Fruit fly (Drosophila melanogaster): Measurements from ENCODE around the gene Boh2.

Boh2 gene

dm6 chr2L:11200734-11201133 is 21.9 kb downstream of the Boh2 start (continued):
- TF ChIP-seq CG3919 (GFP tag; optimal IDR thresholded peaks at IDR 0.05), result no peak
- TF ChIP-seq CG11762 (GFP tag; optimal IDR thresholded peaks at IDR 0.05; ENCODE audit: insufficient read depth), result no peak
- TF ChIP-seq CG6276 (GFP tag; optimal IDR thresholded peaks at IDR 0.05), result peak; percentile 4
- no peak for TF ChIP-seq Eip75B (GFP tag; optimal IDR thresholded peaks at IDR 0.05)
- TF ChIP-seq Ets21C (GFP tag; optimal IDR thresholded peaks at IDR 0.05), result no peak
- TF ChIP-seq CG4318 (GFP tag; optimal IDR thresholded peaks at IDR 0.05), result no peak
- no peak for TF ChIP-seq pdm3 (GFP tag; optimal IDR thresholded peaks at IDR 0.05)
- TF ChIP-seq CG9139 (GFP tag; optimal IDR thresholded peaks at IDR 0.05), result no peak
- no peak for TF ChIP-seq CG10669 (GFP tag; optimal IDR thresholded peaks at IDR 0.05)
- TF ChIP-seq vri (GFP tag; optimal IDR thresholded peaks at IDR 0.05), result no peak
- no peak for TF ChIP-seq Eip93F (GFP tag; optimal IDR thresholded peaks at IDR 0.05)
- no peak for TF ChIP-seq CG31627 (GFP tag; optimal IDR thresholded peaks at IDR 0.05)
- 0 out of 3 replicates have a peak, but pooled peaks have one; percentile 36 for TF ChIP-seq CG6163 (GFP tag; IDR thresholded peaks at IDR 0.05)
- no peak for TF ChIP-seq CG1621 (tag; optimal IDR thresholded peaks at IDR 0.05)
- TF ChIP-seq lz (GFP tag; optimal IDR thresholded peaks at IDR 0.05), result no peak
- TF ChIP-seq CG7368 (GFP tag; optimal IDR thresholded peaks at IDR 0.05), result no peak
- TF ChIP-seq Blimp-1 (GFP tag; optimal IDR thresholded peaks at IDR 0.05), result no peak
- TF ChIP-seq Sox102F (GFP tag; optimal IDR thresholded peaks at IDR 0.05), result no peak
- no peak for TF ChIP-seq CG11294 (GFP tag; IDR thresholded peaks at IDR 0.05)

- peak; percentile 12 for TF ChIP-seq CG10631 (GFP tag; optimal IDR thresholded peaks at IDR 0.05)
- TF ChIP-seq ss (GFP tag; optimal IDR thresholded peaks at IDR 0.05), result no peak
- TF ChIP-seq CG32006 (GFP tag; optimal IDR thresholded peaks at IDR 0.05), result peak; percentile 18
- peak; percentile 21; the same call in 1 of the 3 replicates for TF ChIP-seq eg (GFP tag; IDR thresholded peaks at IDR 0.05)
- peak; percentile 15 for TF ChIP-seq CG3032 (tag; optimal IDR thresholded peaks at IDR 0.05)
- TF ChIP-seq CG31627 (GFP tag; optimal IDR thresholded peaks at IDR 0.05), result peak; percentile 0
- peak; percentile 11 for TF ChIP-seq Sox14 (GFP tag; optimal IDR thresholded peaks at IDR 0.05)
- TF ChIP-seq CG3919 (GFP tag; optimal IDR thresholded peaks at IDR 0.05), result peak; percentile 36
- TF ChIP-seq Ets96B (tag; optimal IDR thresholded peaks at IDR 0.05), result peak; percentile 29
- TF ChIP-seq spab (GFP tag; optimal IDR thresholded peaks at IDR 0.05), result no peak
- TF ChIP-seq pdm3 (GFP tag; optimal IDR thresholded peaks at IDR 0.05), result peak; percentile 23
- peak; percentile 8 for TF ChIP-seq net (GFP tag; optimal IDR thresholded peaks at IDR 0.05)
- peak; percentile 74 for TF ChIP-seq svp (GFP tag)
- no peak for TF ChIP-seq CG6792 (GFP tag; optimal IDR thresholded peaks at IDR 0.05)
- TF ChIP-seq CG6163 (GFP tag; IDR thresholded peaks at IDR 0.05), result peak; percentile 64; the same call in 1 of the 3 replicates
- peak; percentile 61 for TF ChIP-seq Eip78C (GFP tag)
- TF ChIP-seq esn (GFP tag; optimal IDR thresholded peaks at IDR 0.05), result peak; percentile 24
- TF ChIP-seq cyc (GFP tag; optimal IDR thresholded peaks at IDR 0.05), result peak; percentile 1
- TF ChIP-seq CG34406 (GFP tag; optimal IDR thresholded peaks at IDR 0.05), result peak; percentile 6
- no peak for TF ChIP-seq CG6808 (GFP tag; optimal IDR thresholded peaks at IDR 0.05)
- TF ChIP-seq Hr4 (GFP tag; optimal IDR thresholded peaks at IDR 0.05), result peak; percentile 33
- peak; percentile 27 for TF ChIP-seq Eip75B (GFP tag; optimal IDR thresholded peaks at IDR 0.05)
- peak; percentile 22 for TF ChIP-seq Met (GFP tag; optimal IDR thresholded peaks at IDR 0.05)
- TF ChIP-seq Ets21C (GFP tag; optimal IDR thresholded peaks at IDR 0.05), result no peak
- peak; percentile 2 for TF ChIP-seq topi (GFP tag; optimal IDR thresholded peaks at IDR 0.05)
- TF ChIP-seq dsx (GFP tag; optimal IDR thresholded peaks at IDR 0.05; ENCODE audit: poor library complexity, severe bottlenecking), result no peak
- peak; percentile 1 for TF ChIP-seq lz (GFP tag; optimal IDR thresholded peaks at IDR 0.05)
These were observed 24.7 kb downstream of the Boh2 start, which contains the start of gene Ca-beta for dm6 chr2L:11203494-11204010. Gene Ca-beta, minus strand, starts transcription at chr2L:11203544.
